Fruit fly (Drosophila melanogaster) whole organism, pupa: ENCODE measurements around the gene ND-39.
A peak's percentile ranks its signal among the peaks of the same experiment; 100 is the strongest.
"Not testable (repeated sequence)": the region's sequence is repeated elsewhere in the genome, so short reads cannot be mapped to it uniquely, and the experiment has no call there.

Experiments
- CG10348 ChIP-seq: fragments of 200-800 bp; sonication (Bioruptor generic); IDR thresholded peaks from 2 replicates; pipeline ENCODE4 v1.3.6; 2022; ENCODE audit warnings: missing biosample characterization, missing genetic modification characterization
- CG12605 ChIP-seq: fragments of 200-800 bp; sonication (Bioruptor generic); IDR thresholded peaks from 2 replicates; pipeline ENCODE4 v1.3.6; 2022; ENCODE audit warnings: missing biosample characterization, missing genetic modification characterization
- CG13204 ChIP-seq: fragments of 200-800 bp; sonication (Bioruptor generic); optimal IDR thresholded peaks from 2 replicates; lab custom pipeline; 2018; ENCODE audit warnings: missing biosample characterization, mild to moderate bottlenecking, missing genetic modification characterization, moderate library complexity
- CG14655 ChIP-seq: fragments of 200-800 bp; sonication (Bioruptor generic); optimal IDR thresholded peaks from 3 replicates; lab custom pipeline; 2017; ENCODE audit warnings: mild to moderate bottlenecking, missing biosample characterization, missing genetic modification reagents, missing genetic modification characterization
- CG15710 ChIP-seq: fragments of 200-800 bp; sonication (Bioruptor generic); optimal IDR thresholded peaks from 2 replicates; lab custom pipeline; 2018; ENCODE audit warnings: missing biosample characterization, mild to moderate bottlenecking, missing genetic modification characterization, moderate library complexity
- CG17806 ChIP-seq: fragments of 200-800 bp; sonication (Bioruptor generic); optimal IDR thresholded peaks from 2 replicates; lab custom pipeline; 2018; ENCODE audit warnings: missing biosample characterization, mild to moderate bottlenecking, missing genetic modification characterization, moderate library complexity
- CG32121 ChIP-seq: fragments of 200-800 bp; sonication (Bioruptor generic); IDR thresholded peaks from 2 replicates; pipeline ENCODE4 v1.3.6; 2022; ENCODE audit warnings: missing biosample characterization, missing genetic modification characterization
- CG34367 ChIP-seq: fragments of 200-800 bp; sonication (Bioruptor generic); optimal IDR thresholded peaks from 2 replicates; lab custom pipeline; 2018; ENCODE audit warnings: missing biosample characterization, mild to moderate bottlenecking, missing genetic modification characterization
- CG4496 ChIP-seq: fragments of 200-800 bp; sonication (Bioruptor generic); IDR thresholded peaks from 3 replicates; pipeline ENCODE4 v1.3.6; 2022; ENCODE audit warnings: missing biosample characterization, missing genetic modification characterization
- CG8159 ChIP-seq: fragments of 200-800 bp; sonication (Bioruptor generic); optimal IDR thresholded peaks from 3 replicates; lab custom pipeline; 2018; ENCODE audit warnings: missing biosample characterization, mild to moderate bottlenecking, missing genetic modification characterization, moderate library complexity
- CG8301 ChIP-seq: fragments of 200-800 bp; sonication (Bioruptor generic); optimal IDR thresholded peaks from 2 replicates; lab custom pipeline; 2018; ENCODE audit warnings: missing biosample characterization, mild to moderate bottlenecking, missing genetic modification characterization
- CG9948 ChIP-seq: fragments of 200-800 bp; sonication (Bioruptor generic); optimal IDR thresholded peaks from 2 replicates; lab custom pipeline; 2018; ENCODE audit warnings: missing biosample characterization, mild to moderate bottlenecking, missing genetic modification characterization, moderate library complexity
- D1 ChIP-seq: fragments of 200-800 bp; sonication (Bioruptor generic); optimal IDR thresholded peaks from 2 replicates; lab custom pipeline; 2018; ENCODE audit warnings: missing biosample characterization, mild to moderate bottlenecking, missing genetic modification characterization, moderate library complexity
- EcR ChIP-seq: fragments of 200-800 bp; sonication (Bioruptor generic); optimal IDR thresholded peaks from 3 replicates; lab custom pipeline; 2019; ENCODE audit warnings: missing biosample characterization, missing genetic modification characterization, mild to moderate bottlenecking, moderate library complexity, missing genetic modification reagents
- Ets98B ChIP-seq: fragments of 200-800 bp; sonication (Bioruptor generic); IDR thresholded peaks from 2 replicates; pipeline ENCODE4 v1.3.6; 2022; ENCODE audit warnings: missing biosample characterization, missing genetic modification characterization
- Pif1A ChIP-seq: fragments of 200-800 bp; sonication (Bioruptor generic); optimal IDR thresholded peaks from 3 replicates; lab custom pipeline; 2016; ENCODE audit warnings: missing biosample characterization, missing genetic modification characterization
- Pif1B ChIP-seq: fragments of 200-800 bp; sonication (Bioruptor generic); optimal IDR thresholded peaks from 3 replicates; lab custom pipeline; 2016; ENCODE audit warnings: missing biosample characterization, missing genetic modification characterization
- Snoo ChIP-seq: fragments of 200-800 bp; sonication (Bioruptor generic); optimal IDR thresholded peaks from 3 replicates; lab custom pipeline; 2017; ENCODE audit warnings: missing biosample characterization, mild to moderate bottlenecking, missing genetic modification characterization, inconsistent platforms
- fd96Ca ChIP-seq: fragments of 200-800 bp; sonication (Bioruptor generic); IDR thresholded peaks from 3 replicates; pipeline ENCODE4 v1.3.6; 2022; ENCODE audit warnings: missing biosample characterization, missing genetic modification characterization
- gl ChIP-seq: fragments of 200-800 bp; sonication (Bioruptor generic); optimal IDR thresholded peaks from 2 replicates; lab custom pipeline; 2018; ENCODE audit warnings: missing biosample characterization, mild to moderate bottlenecking, missing genetic modification characterization
- rn ChIP-seq: fragments of 200-800 bp; sonication (Bioruptor generic); IDR thresholded peaks from 2 replicates; pipeline ENCODE4 v1.3.6; 2022; ENCODE audit warnings: missing biosample characterization, missing genetic modification characterization

Gene ND-39

dm6 chr3L:20498204-20498603 lies 6.3 kb downstream of the ND-39 start:
- TF ChIP-seq CG10348 (no peak), CG34367 (no peak), D1 (peak; percentile 29), CG8301 (tag; lab: Kevin White, UChicago) (no peak), Pif1A (no peak), CG13204 (GFP tag; lab: Kevin White, UChicago) (no peak), Pif1B (GFP tag; lab: Kevin White, UChicago) (no peak), CG32121 (0 out of 2 replicates have a peak, but pooled peaks have one; percentile 18), CG17806 (tag; lab: Kevin White, UChicago) (no peak)

dm6 chr3L:20499536-20499935 lies 7.7 kb downstream of the ND-39 start, which contains the start of gene CG18281:
TSS of gene CG18281 (plus strand) at chr3L:20499836.
- TF ChIP-seq Snoo (tag; lab: Kevin White, UChicago); CG34367; rn (GFP tag; lab: Robert Waterston, UW): not testable (repeated sequence)

dm6 chr3L:20503256-20503655 lies 11.4 kb downstream of the ND-39 start:
- TF ChIP-seq CG15710 (tag; lab: Kevin White, UChicago) (no peak), CG9948 (tag; lab: Kevin White, UChicago) (no peak), CG4496 (GFP tag; lab: Robert Waterston, UW) (no peak), CG8159 (tag; lab: Kevin White, UChicago) (no peak)
- TF ChIP-seq, all 21 proteins: peak for 0

dm6 chr3L:20503886-20504285 lies 12.0 kb downstream of the ND-39 start, which contains the start of gene CG17637:
TSS of gene CG17637 (plus strand) at chr3L:20504186.
- not testable (repeated sequence) for TF ChIP-seq D1; CG4496 (GFP tag; lab: Robert Waterston, UW); CG14655 (GFP tag; lab: Kevin White, UChicago)

- TF ChIP-seq gl (tag; lab: Kevin White, UChicago) (no peak), CG13204 (GFP tag; lab: Kevin White, UChicago) (no peak), D1 (no peak), Ets98B (no peak), CG17806 (tag; lab: Kevin White, UChicago) (no peak), Pif1A (no peak), Snoo (tag; lab: Kevin White, UChicago) (no peak), rn (GFP tag; lab: Robert Waterston, UW) (no peak), CG12605 (no peak)
These were observed 13.8 kb downstream of the ND-39 start, which contains the start of gene CG5078 for dm6 chr3L:20505732-20506131. TSS of gene CG5078 (plus strand) at chr3L:20506032.

dm6 chr3L:20507552-20507951 lies 15.7 kb downstream of the ND-39 start:
- no peak for TF ChIP-seq CG12605
- peak; percentile 7; the same call in 1 of the 2 replicates for TF ChIP-seq Ets98B

dm6 chr3L:20508136-20508635 lies 16.3 kb downstream of the ND-39 start:
- TF ChIP-seq CG8159 (tag; lab: Kevin White, UChicago): peak; percentile 93
- TF ChIP-seq CG13204 (GFP tag; lab: Kevin White, UChicago): no peak
- TF ChIP-seq Ets98B: peak; percentile 89
- peak; percentile 89; the same call in 2 of the 3 replicates for TF ChIP-seq CG4496 (GFP tag; lab: Robert Waterston, UW)
- TF ChIP-seq CG10348: peak; percentile 61
- peak; percentile 89 for TF ChIP-seq CG14655 (GFP tag; lab: Kevin White, UChicago)
- peak; percentile 65 for TF ChIP-seq CG12605
- TF ChIP-seq CG9948 (tag; lab: Kevin White, UChicago): peak; percentile 87
- TF ChIP-seq Pif1B (GFP tag; lab: Kevin White, UChicago): peak; percentile 87
- TF ChIP-seq rn (GFP tag; lab: Robert Waterston, UW): peak; percentile 39; the same call in 1 of the 2 replicates
- TF ChIP-seq gl (tag; lab: Kevin White, UChicago): peak; percentile 75
- peak; percentile 83 for TF ChIP-seq CG8301 (tag; lab: Kevin White, UChicago)
- peak; percentile 78 for TF ChIP-seq D1
- peak; percentile 91 for TF ChIP-seq Pif1A
- peak; percentile 59 for TF ChIP-seq EcR (GFP tag; lab: Kevin White, UChicago)
- TF ChIP-seq CG34367: peak; percentile 82
- peak; percentile 88 for TF ChIP-seq CG32121
- TF ChIP-seq fd96Ca (GFP tag; lab: Robert Waterston, UW): peak; percentile 90
- TF ChIP-seq CG17806 (tag; lab: Kevin White, UChicago): peak; percentile 89
- TF ChIP-seq CG15710 (tag; lab: Kevin White, UChicago): peak; percentile 91
- peak; percentile 88 for TF ChIP-seq Snoo (tag; lab: Kevin White, UChicago)
- TF ChIP-seq, all 21 proteins: peak for 20
